Fruit fly (Drosophila melanogaster) Kc167 (cell line): ENCODE results near the gene CG13306.

Experiments
- Myc ChIP-seq: fragments of >200 bp; optimal IDR thresholded peaks from 2 replicates; lab custom pipeline; 2017; ENCODE audit warnings: missing external identifiers
- Sin3A ChIP-seq: fragments of >200 bp; optimal IDR thresholded peaks from 2 replicates; lab custom pipeline; 2018; ENCODE audit warnings: missing external identifiers
- h ChIP-seq: fragments of >200 bp; optimal IDR thresholded peaks from 3 replicates; lab custom pipeline; 2018; ENCODE audit warnings: missing external identifiers
- insv ChIP-seq: fragments of >200 bp; optimal IDR thresholded peaks from 3 replicates; lab custom pipeline; 2018; ENCODE audit warnings: missing external identifiers
- psq ChIP-seq: fragments of >200 bp; optimal IDR thresholded peaks from 2 replicates; lab custom pipeline; 2017; ENCODE audit warnings: missing external identifiers

- no peak for TF ChIP-seq h (lab: Kevin White, UChicago)
- no peak for TF ChIP-seq psq
- TF ChIP-seq Sin3A, result no peak
- TF ChIP-seq Myc (lab: Kevin White, UChicago), result no peak
- TF ChIP-seq insv (lab: Kevin White, UChicago), result no peak
Observed at dm6 chr3L:8701697-8702349, 47.7 kb downstream of the CG13306 start.
